Worm (Caenorhabditis elegans): Measurements from ENCODE around the gene lem-2.

The lem-2 gene

ce11 chrII:14040204-14040842 lies 22.9 kb upstream of the lem-2 start:
- TF ChIP-seq blmp-1 (tag; optimal IDR thresholded peaks at IDR 0.05) = peak; percentile 92
- peak; percentile 65 for TF ChIP-seq nhr-237 (tag; optimal IDR thresholded peaks at IDR 0.05)
- peak; percentile 93 for TF ChIP-seq swsn-7 (tag; optimal IDR thresholded peaks at IDR 0.05)
- peak; percentile 86 for TF ChIP-seq C16A3.4 (tag; optimal IDR thresholded peaks at IDR 0.05)
- TF ChIP-seq zip-4 (GFP tag; optimal IDR thresholded peaks at IDR 0.05) = peak; percentile 68
- TF ChIP-seq unc-130 (tag; optimal IDR thresholded peaks at IDR 0.05) = peak; percentile 82
- TF ChIP-seq nhr-19 (GFP tag; conservative IDR thresholded peaks at IDR 0.05) = peak; percentile 88
- no peak for TF ChIP-seq ama-1 (optimal IDR thresholded peaks at IDR 0.05)
- TF ChIP-seq nhr-20 (tag; optimal IDR thresholded peaks at IDR 0.05) = peak; percentile 94
- no peak for TF ChIP-seq unc-98 (GFP tag; IDR thresholded peaks at IDR 0.05)
- TF ChIP-seq ceh-90 (tag; optimal IDR thresholded peaks at IDR 0.05) = no peak
- peak; percentile 85 for TF ChIP-seq rnt-1 (tag; optimal IDR thresholded peaks at IDR 0.05)
- peak; percentile 98 for TF ChIP-seq lin-14 (GFP tag; optimal IDR thresholded peaks at IDR 0.05)
- peak; percentile 46; the same call in 1 of the 2 replicates for TF ChIP-seq mab-9 (GFP tag; IDR thresholded peaks at IDR 0.05)
- TF ChIP-seq alr-1 (tag; optimal IDR thresholded peaks at IDR 0.05; ENCODE audit: borderline replicate concordance) = no peak
- TF ChIP-seq lin-13 (GFP tag; optimal IDR thresholded peaks at IDR 0.05) = peak; percentile 60
- TF ChIP-seq ztf-4 (tag; optimal IDR thresholded peaks at IDR 0.05) = peak; percentile 79
- peak; percentile 49 to 77 (median 67) for TF ChIP-seq ceh-82 (tag; optimal IDR thresholded peaks at IDR 0.05)
- no peak for TF ChIP-seq ces-1 (GFP tag; optimal IDR thresholded peaks at IDR 0.05)
- TF ChIP-seq mdl-1 (tag; optimal IDR thresholded peaks at IDR 0.05) = peak; percentile 77 to 97
- no peak for TF ChIP-seq pqm-1 (tag; optimal IDR thresholded peaks at IDR 0.05)
- TF ChIP-seq skn-1 (tag; optimal IDR thresholded peaks at IDR 0.05) = peak; percentile 83
- peak; percentile 76 for TF ChIP-seq lir-3 (tag; optimal IDR thresholded peaks at IDR 0.05; ENCODE audit: poor library complexity)
- no peak for TF ChIP-seq lin-15B (tag; optimal IDR thresholded peaks at IDR 0.05)
- TF ChIP-seq unc-30 (tag; optimal IDR thresholded peaks at IDR 0.05) = no peak
- peak in 3 of 6 experiments; percentile 54 to 85 (median 77) for TF ChIP-seq elt-3 (tag; optimal IDR thresholded peaks at IDR 0.05)
- peak; percentile 82 to 90 for TF ChIP-seq lsy-2 (tag; optimal IDR thresholded peaks at IDR 0.05)
- TF ChIP-seq snu-23 (GFP tag; optimal IDR thresholded peaks at IDR 0.05) = peak; percentile 94
- TF ChIP-seq xbp-1 (tag; optimal IDR thresholded peaks at IDR 0.05) = peak; percentile 83
- TF ChIP-seq C04F5.9 (tag; optimal IDR thresholded peaks at IDR 0.05) = peak; percentile 53
- peak; percentile 38 for TF ChIP-seq hpl-2 (GFP tag; optimal IDR thresholded peaks at IDR 0.05)
- TF ChIP-seq tlp-1 (tag; optimal IDR thresholded peaks at IDR 0.05) = no peak
- TF ChIP-seq grh-1 (GFP tag; IDR thresholded peaks at IDR 0.05) = peak; percentile 56; the same call in 1 of the 2 replicates
- peak; percentile 72 for TF ChIP-seq lin-39 (tag; optimal IDR thresholded peaks at IDR 0.05)
- TF ChIP-seq ceh-8 (GFP tag; optimal IDR thresholded peaks at IDR 0.05) = peak; percentile 36
- TF ChIP-seq nhr-76 (tag; optimal IDR thresholded peaks at IDR 0.05) = no peak
- peak; percentile 54 for TF ChIP-seq fos-1 (tag; optimal IDR thresholded peaks at IDR 0.05)
- TF ChIP-seq nhr-71 (tag; optimal IDR thresholded peaks at IDR 0.05) = peak; percentile 98
- TF ChIP-seq Y116A8C.19 (tag; optimal IDR thresholded peaks at IDR 0.05; ENCODE audit: borderline replicate concordance) = no peak
- TF ChIP-seq sptf-1 (tag; optimal IDR thresholded peaks at IDR 0.05) = no peak
- peak; percentile 85 for TF ChIP-seq irx-1 (tag; optimal IDR thresholded peaks at IDR 0.05)
- TF ChIP-seq fkh-8 (tag; optimal IDR thresholded peaks at IDR 0.05) = peak; percentile 93
- TF ChIP-seq unc-86 (tag; optimal IDR thresholded peaks at IDR 0.05) = peak; percentile 93
- TF ChIP-seq snpc-4 (tag; optimal IDR thresholded peaks at IDR 0.05) = peak; percentile 78
- peak; percentile 82 to 89 for TF ChIP-seq egl-27 (tag; optimal IDR thresholded peaks at IDR 0.05)
- no peak for TF ChIP-seq hlh-4 (tag; optimal IDR thresholded peaks at IDR 0.05)
- TF ChIP-seq ceh-88 (GFP tag; IDR thresholded peaks at IDR 0.05) = peak; percentile 67
- no peak for TF ChIP-seq unc-62 (GFP tag; optimal IDR thresholded peaks at IDR 0.05)
- TF ChIP-seq pag-3 (tag; optimal IDR thresholded peaks at IDR 0.05; ENCODE audit: borderline replicate concordance, insufficient read depth) = peak; percentile 57
- TF ChIP-seq jun-1 (tag; optimal IDR thresholded peaks at IDR 0.05) = peak; percentile 87
- 0 out of 2 replicates have a peak, but pooled peaks have one; percentile 89 for TF ChIP-seq ets-5 (GFP tag; IDR thresholded peaks at IDR 0.05)
- TF ChIP-seq nhr-77 (tag; optimal IDR thresholded peaks at IDR 0.05) = peak; percentile 98
